Fruit fly (Drosophila melanogaster) whole organism, embryonic: ENCODE measurements around the gene CG31988.
A peak's percentile ranks its signal among the peaks of the same experiment; 100 is the strongest.

Experiments used
- ATbp ChIP-seq: fragments of 200-800 bp; sonication (Bioruptor generic); optimal IDR thresholded peaks from 2 replicates; lab custom pipeline; 2017; ENCODE audit warnings: missing biosample characterization, mild to moderate bottlenecking, missing genetic modification characterization, missing genetic modification reagents
- Antp ChIP-seq: fragments of 200-800 bp; sonication (Bioruptor generic); optimal IDR thresholded peaks from 3 replicates; lab custom pipeline; 2016; ENCODE audit warnings: missing biosample characterization, missing genetic modification characterization
- CG11504 ChIP-seq: fragments of 200-800 bp; sonication (Bioruptor generic); optimal IDR thresholded peaks from 3 replicates; lab custom pipeline; 2019; ENCODE audit warnings: missing biosample characterization, mild to moderate bottlenecking, missing genetic modification characterization, moderate library complexity
- CG12071 ChIP-seq: fragments of 200-800 bp; sonication (Bioruptor generic); optimal IDR thresholded peaks from 3 replicates; lab custom pipeline; 2018; ENCODE audit warnings: missing biosample characterization, mild to moderate bottlenecking, missing genetic modification characterization
- CG1233 ChIP-seq: fragments of 200-800 bp; sonication (Bioruptor generic); optimal IDR thresholded peaks from 4 replicates; lab custom pipeline; 2018; ENCODE audit warnings: missing biosample characterization, mild to moderate bottlenecking, missing genetic modification characterization
- CG12769 ChIP-seq: fragments of 200-800 bp; sonication (Bioruptor generic); optimal IDR thresholded peaks from 2 replicates; lab custom pipeline; 2019; ENCODE audit warnings: missing biosample characterization, mild to moderate bottlenecking, missing genetic modification characterization, moderate library complexity
- CG13123 ChIP-seq: fragments of 200-800 bp; sonication (Bioruptor generic); optimal IDR thresholded peaks from 2 replicates; lab custom pipeline; 2016; ENCODE audit warnings: missing biosample characterization, missing genetic modification characterization
- CG13296 ChIP-seq: fragments of 200-800 bp; sonication (Bioruptor generic); optimal IDR thresholded peaks from 3 replicates; lab custom pipeline; 2018; ENCODE audit warnings: missing biosample characterization, mild to moderate bottlenecking, missing genetic modification characterization
- CG15073 ChIP-seq: fragments of 200-800 bp; sonication (Bioruptor generic); optimal IDR thresholded peaks from 2 replicates; lab custom pipeline; 2016; ENCODE audit warnings: missing biosample characterization, missing genetic modification characterization
- CG1529 ChIP-seq: fragments of 200-800 bp; sonication (Bioruptor generic); optimal IDR thresholded peaks from 3 replicates; lab custom pipeline; 2018; ENCODE audit warnings: missing biosample characterization, missing genetic modification characterization
- CG17359 ChIP-seq: fragments of 200-800 bp; sonication (Bioruptor generic); optimal IDR thresholded peaks from 3 replicates; lab custom pipeline; 2018; ENCODE audit warnings: missing biosample characterization, mild to moderate bottlenecking, missing genetic modification characterization, moderate library complexity
- CG17568 ChIP-seq: fragments of 200-800 bp; sonication (Bioruptor generic); optimal IDR thresholded peaks from 2 replicates; lab custom pipeline; 2018; ENCODE audit warnings: missing biosample characterization, mild to moderate bottlenecking, missing genetic modification characterization, moderate library complexity
- CG2120 ChIP-seq: fragments of 200-800 bp; sonication (Bioruptor generic); optimal IDR thresholded peaks from 3 replicates; lab custom pipeline; 2016; ENCODE audit warnings: missing biosample characterization, missing genetic modification characterization
- CG2202 ChIP-seq: fragments of 200-800 bp; sonication (Bioruptor generic); optimal IDR thresholded peaks from 2 replicates; lab custom pipeline; 2018; ENCODE audit warnings: missing biosample characterization, mild to moderate bottlenecking, missing genetic modification characterization
- CG2678 ChIP-seq: fragments of 200-800 bp; sonication (Bioruptor generic); optimal IDR thresholded peaks from 3 replicates; lab custom pipeline; 2019; ENCODE audit warnings: missing biosample characterization, mild to moderate bottlenecking, missing genetic modification characterization, moderate library complexity
- CG31224 ChIP-seq: fragments of 200-800 bp; sonication (Bioruptor generic); IDR thresholded peaks from 2 replicates; pipeline ENCODE4 v1.3.6; 2022; ENCODE audit warnings: missing biosample characterization, missing genetic modification characterization
- CG31365 ChIP-seq: fragments of 200-800 bp; sonication (Bioruptor generic); optimal IDR thresholded peaks from 2 replicates; lab custom pipeline; 2018; ENCODE audit warnings: missing biosample characterization, mild to moderate bottlenecking, missing genetic modification characterization
- CG33557 ChIP-seq: fragments of 200-800 bp; sonication (Bioruptor generic); optimal IDR thresholded peaks from 2 replicates; lab custom pipeline; 2019; ENCODE audit warnings: missing biosample characterization, mild to moderate bottlenecking, missing genetic modification characterization, moderate library complexity
- CG4328 ChIP-seq: fragments of 200-800 bp; sonication (Bioruptor generic); optimal IDR thresholded peaks from 3 replicates; lab custom pipeline; 2017; ENCODE audit warnings: missing biosample characterization, missing genetic modification reagents, missing genetic modification characterization
- CG6791 ChIP-seq: fragments of 200-800 bp; sonication (Bioruptor generic); IDR thresholded peaks from 3 replicates; pipeline ENCODE4 v1.3.6; 2022; ENCODE audit warnings: missing biosample characterization, missing genetic modification characterization; ENCODE audit not compliant: partially characterized antibody
- CG7556 ChIP-seq: fragments of 200-800 bp; sonication (Bioruptor generic); optimal IDR thresholded peaks from 2 replicates; lab custom pipeline; 2017; ENCODE audit warnings: missing biosample characterization, mild to moderate bottlenecking, missing genetic modification characterization
- CG9932 ChIP-seq: fragments of 200-800 bp; sonication (Bioruptor generic); IDR thresholded peaks from 2 replicates; pipeline ENCODE4 v1.3.6; 2022; ENCODE audit warnings: missing biosample characterization, missing genetic modification characterization
- D19A ChIP-seq: fragments of 200-800 bp; optimal IDR thresholded peaks from 3 replicates; lab custom pipeline; 2019; ENCODE audit warnings: missing biosample characterization, mild to moderate bottlenecking, missing genetic modification characterization, moderate library complexity
- Dbx ChIP-seq: fragments of 200-800 bp; sonication (Bioruptor generic); IDR thresholded peaks from 3 replicates; pipeline ENCODE4 v1.3.6; 2022; ENCODE audit warnings: missing biosample characterization, missing genetic modification characterization
- Dref ChIP-seq: fragments of 200-800 bp; sonication (Bioruptor generic); IDR thresholded peaks from 2 replicates; pipeline ENCODE4 v1.3.6; 2022; ENCODE audit warnings: missing biosample characterization, missing genetic modification characterization
- Fer1 ChIP-seq: fragments of 200-800 bp; sonication (Bioruptor generic); optimal IDR thresholded peaks from 2 replicates; lab custom pipeline; 2017; ENCODE audit warnings: missing biosample characterization, mild to moderate bottlenecking, missing genetic modification characterization
- Med ChIP-seq: fragments of 200-800 bp; sonication (Bioruptor generic); peaks from one replicate; lab custom pipeline; 2016; ENCODE audit warnings: missing biosample characterization, missing genetic modification characterization, mild to moderate bottlenecking, inconsistent platforms, moderate library complexity
- NfI ChIP-seq: fragments of 200-800 bp; sonication (Bioruptor generic); optimal IDR thresholded peaks from 3 replicates; lab custom pipeline; 2018; ENCODE audit warnings: missing biosample characterization, mild to moderate bottlenecking, missing genetic modification characterization, moderate library complexity
- Sox100B ChIP-seq: fragments of 200-800 bp; sonication (Bioruptor generic); optimal IDR thresholded peaks from 3 replicates; lab custom pipeline; 2018; ENCODE audit warnings: missing biosample characterization, mild to moderate bottlenecking, missing genetic modification characterization
- Sry-δ ChIP-seq: fragments of 200-800 bp; sonication (Bioruptor generic); optimal IDR thresholded peaks from 2 replicates; lab custom pipeline; 2016; ENCODE audit warnings: missing biosample characterization, missing genetic modification characterization
- Xrp1 ChIP-seq: fragments of 200-800 bp; sonication (Bioruptor generic); IDR thresholded peaks from 2 replicates; pipeline ENCODE4 v1.3.6; 2022; ENCODE audit warnings: missing biosample characterization, missing genetic modification characterization
- bsh ChIP-seq, 2 experiments: fragments of 200-800 bp; sonication (Bioruptor generic); optimal IDR thresholded peaks; 2 replicates each; lab custom pipeline; 2017 to 2018; ENCODE audit warnings: mild to moderate bottlenecking in 2 of 2, missing biosample characterization in 2 of 2, missing genetic modification characterization in 2 of 2, moderate library complexity in 1 of 2
- caup ChIP-seq: fragments of 200-800 bp; sonication (Bioruptor generic); optimal IDR thresholded peaks from 3 replicates; lab custom pipeline; 2017; ENCODE audit warnings: missing biosample characterization, mild to moderate bottlenecking, missing genetic modification characterization, moderate library complexity; ENCODE audit not compliant: severe bottlenecking
- crp ChIP-seq, 2 experiments: fragments of 200-800 bp; sonication (Bioruptor generic); optimal IDR thresholded peaks; 2 replicates in 1 of 2; 3 replicates in 1 of 2; lab custom pipeline; 2017; ENCODE audit warnings: missing biosample characterization in 2 of 2, missing genetic modification characterization in 2 of 2, mild to moderate bottlenecking in 1 of 2, moderate library complexity in 1 of 2
- cwo ChIP-seq: fragments of 200-800 bp; sonication (Bioruptor generic); optimal IDR thresholded peaks from 3 replicates; lab custom pipeline; 2017; ENCODE audit warnings: missing biosample characterization, missing genetic modification characterization, mild to moderate bottlenecking, moderate library complexity, missing genetic modification reagents
- dmrt11E ChIP-seq: fragments of 200-800 bp; sonication (Bioruptor generic); optimal IDR thresholded peaks from 3 replicates; lab custom pipeline; 2018; ENCODE audit warnings: missing biosample characterization, mild to moderate bottlenecking, missing genetic modification characterization, moderate library complexity
- exex ChIP-seq: fragments of 200-800 bp; sonication (Bioruptor generic); optimal IDR thresholded peaks from 4 replicates; lab custom pipeline; 2018; ENCODE audit warnings: missing biosample characterization, mild to moderate bottlenecking, missing genetic modification characterization, moderate library complexity
- grn ChIP-seq: fragments of 200-800 bp; sonication (Bioruptor generic); optimal IDR thresholded peaks from 3 replicates; lab custom pipeline; 2017; ENCODE audit warnings: missing biosample characterization, missing genetic modification characterization
- gsb ChIP-seq: fragments of 200-800 bp; sonication (Bioruptor generic); IDR thresholded peaks from 2 replicates; pipeline ENCODE4 v1.3.6; 2022; ENCODE audit warnings: missing biosample characterization, missing genetic modification characterization
- her ChIP-seq: fragments of 200-800 bp; sonication (Bioruptor generic); optimal IDR thresholded peaks from 2 replicates; lab custom pipeline; 2016; ENCODE audit warnings: missing biosample characterization, missing genetic modification characterization
- lab ChIP-seq: fragments of 200-800 bp; sonication (Bioruptor generic); optimal IDR thresholded peaks from 3 replicates; lab custom pipeline; 2017; ENCODE audit warnings: missing biosample characterization, missing genetic modification characterization, mild to moderate bottlenecking, moderate library complexity, missing genetic modification reagents
- lola ChIP-seq, 3 experiments: fragments of >200 bp in 2 of 3; fragments of 200-800 bp in 1 of 3; sonication (Bioruptor generic) in 1 of 3; optimal IDR thresholded peaks; 2 replicates each; lab custom pipeline; 2017 to 2019; ENCODE audit warnings: missing biosample characterization in 3 of 3, missing genetic modification characterization in 3 of 3, mild to moderate bottlenecking in 1 of 3, moderate library complexity in 1 of 3
- mirr ChIP-seq: fragments of 200-800 bp; sonication (Bioruptor generic); optimal IDR thresholded peaks from 3 replicates; lab custom pipeline; 2018; ENCODE audit warnings: missing biosample characterization, mild to moderate bottlenecking, missing genetic modification characterization
- nerfin-1 ChIP-seq: fragments of 200-800 bp; sonication (Bioruptor generic); optimal IDR thresholded peaks from 3 replicates; lab custom pipeline; 2019; ENCODE audit warnings: missing biosample characterization, mild to moderate bottlenecking, missing genetic modification characterization, moderate library complexity
- nom ChIP-seq: fragments of 200-800 bp; sonication (Bioruptor generic); optimal IDR thresholded peaks from 2 replicates; lab custom pipeline; 2017; ENCODE audit warnings: missing biosample characterization, missing genetic modification characterization, mild to moderate bottlenecking, moderate library complexity, missing genetic modification reagents
- sc ChIP-seq, 3 experiments: fragments of >200 bp in 2 of 3; fragments of 200-800 bp in 1 of 3; sonication (Bioruptor generic) in 1 of 3; optimal IDR thresholded peaks; 2 replicates in 2 of 3; 3 replicates in 1 of 3; lab custom pipeline; 2017; ENCODE audit warnings: mild to moderate bottlenecking in 1 of 3, missing biosample characterization in 1 of 3, missing genetic modification characterization in 1 of 3, missing genetic modification reagents in 1 of 3
- sens ChIP-seq: fragments of 200-800 bp; sonication (Bioruptor generic); peaks from one replicate; lab custom pipeline; 2016; ENCODE audit warnings: missing biosample characterization, missing genetic modification characterization
- sim ChIP-seq: fragments of 200-800 bp; sonication (Bioruptor generic); IDR thresholded peaks from 2 replicates; pipeline ENCODE4 v1.3.6; 2022; ENCODE audit warnings: missing biosample characterization, missing genetic modification characterization

The CG31988 gene

dm6 chr2L:21219640-21220085 is 17.1 kb upstream of the CG31988 start (continued):
- TF ChIP-seq Dbx (GFP tag; lab: Robert Waterston, UW) (peak; percentile 28; the same call in 1 of the 3 replicates), Med (peak; percentile 71), Antp (GFP tag; lab: Kevin White, UChicago) (no peak), lab (peak; percentile 35), CG31224 (GFP tag; lab: Robert Waterston, UW) (no peak), NfI (GFP tag; lab: Kevin White, UChicago) (peak; percentile 12), CG6791 (0 out of 3 replicates have a peak, but pooled peaks have one; percentile 23), nerfin-1 (tag; lab: Kevin White, UChicago) (no peak), mirr (GFP tag; lab: Kevin White, UChicago) (peak; percentile 22), gsb (peak; percentile 52; the same call in 1 of the 2 replicates), Sry-δ (GFP tag; lab: Kevin White, UChicago) (no peak), CG2202 (no peak), cwo (peak; percentile 29), Dref (GFP tag; lab: Robert Waterston, UW) (no peak), CG15073 (GFP tag; lab: Kevin White, UChicago) (no peak), caup (GFP tag; lab: Kevin White, UChicago) (no peak), CG2120 (GFP tag; lab: Kevin White, UChicago) (peak; percentile 6), sens (GFP tag; lab: Kevin White, UChicago) (peak; percentile 70), nom (peak; percentile 21)

- TF ChIP-seq CG17359 (tag; lab: Kevin White, UChicago) (no peak), Sox100B (GFP tag; lab: Kevin White, UChicago) (peak; percentile 38), CG4328 (GFP tag; lab: Kevin White, UChicago) (peak; percentile 24), Xrp1 (GFP tag; lab: Robert Waterston, UW) (peak; percentile 23; the same call in 1 of the 2 replicates), CG1233 (GFP tag; lab: Kevin White, UChicago) (peak; percentile 18), CG12071 (peak; percentile 41), CG7556 (GFP tag; lab: Kevin White, UChicago) (peak; percentile 12), Fer1 (GFP tag; lab: Kevin White, UChicago) (peak; percentile 3), CG31365 (tag; lab: Kevin White, UChicago) (no peak), sens (GFP tag; lab: Kevin White, UChicago) (peak; percentile 76), sc (optimal IDR thresholded peaks at IDR 0.05; lab: Kevin White, UChicago) (no peak), sc (GFP tag; optimal IDR thresholded peaks at IDR 0.05; lab: Kevin White, UChicago) (peak; percentile 33), CG1529 (GFP tag; lab: Kevin White, UChicago) (peak; percentile 15), D19A (peak; percentile 30), CG12769 (tag; lab: Kevin White, UChicago) (peak; percentile 4), CG13296 (GFP tag; lab: Kevin White, UChicago) (peak; percentile 64), grn (peak; percentile 27), ATbp (GFP tag; lab: Kevin White, UChicago) (peak; percentile 27), dmrt11E (tag; lab: Kevin White, UChicago) (peak; percentile 9), sim (no peak), CG2202 (peak; percentile 34), CG13123 (no peak), CG9932 (GFP tag; lab: Robert Waterston, UW) (0 out of 2 replicates have a peak, but pooled peaks have one; percentile 1), crp (GFP tag; optimal IDR thresholded peaks at IDR 0.05; lab: Kevin White, UChicago) (no peak), CG17568 (GFP tag; lab: Kevin White, UChicago) (peak; percentile 38), bsh (GFP tag; optimal IDR thresholded peaks at IDR 0.05; lab: Kevin White, UChicago) (peak in 1 of 2 experiments; percentile 41), lola (GFP tag; optimal IDR thresholded peaks at IDR 0.05; lab: Kevin White, UChicago) (peak in 1 of 3 experiments; percentile 39), CG11504 (tag; lab: Kevin White, UChicago) (peak; percentile 15), exex (tag; lab: Kevin White, UChicago) (no peak), CG33557 (peak; percentile 19), her (GFP tag; lab: Kevin White, UChicago) (no peak), CG2678 (peak; percentile 26)
These were observed 16.3 kb upstream of the CG31988 start for dm6 chr2L:21218912-21219246.
